Fruit fly (Drosophila melanogaster): ENCODE data around the gene CG31200.

CG31200 gene

DNA sequence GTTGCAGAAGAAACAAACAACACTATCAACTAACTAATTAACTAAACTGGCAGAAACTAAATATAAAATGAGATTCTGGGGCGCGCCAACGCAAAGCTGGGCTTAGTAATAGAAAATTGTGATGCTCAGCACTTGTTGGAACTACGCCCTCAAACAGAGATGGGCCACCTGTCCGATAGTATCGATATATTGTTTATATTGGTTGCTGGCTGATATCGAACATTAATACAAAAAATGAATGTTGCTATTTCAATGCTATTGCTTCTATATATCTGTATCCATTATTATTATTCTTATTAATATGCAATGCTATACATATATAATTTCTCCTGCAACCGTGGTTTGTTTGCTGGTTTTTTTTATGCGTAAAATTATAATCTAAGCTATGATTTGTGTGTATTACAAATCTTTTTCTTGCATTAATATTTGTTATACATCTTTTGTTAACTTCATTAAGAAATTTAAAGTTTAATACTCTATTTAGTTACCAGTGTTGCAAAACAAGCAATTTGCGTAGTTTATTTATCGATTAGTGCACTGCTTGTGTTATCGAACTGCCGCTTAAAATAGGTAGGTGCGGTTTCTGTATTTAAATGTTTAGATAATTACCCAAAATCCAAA, 17.1 kb upstream of the CG31200 start, which contains the start of gene CG31195 (continued):
- TF ChIP-seq CG14710 (tag; optimal IDR thresholded peaks at IDR 0.05) (peak; percentile 61), inv (GFP tag; IDR thresholded peaks at IDR 0.05; ENCODE audit: partially characterized antibody) (peak; percentile 64), CG4328 (GFP tag; optimal IDR thresholded peaks at IDR 0.05) (no peak), Hr51 (GFP tag; optimal IDR thresholded peaks at IDR 0.05) (no peak), zfh2 (GFP tag; optimal IDR thresholded peaks at IDR 0.05) (no peak), MESR4 (GFP tag; optimal IDR thresholded peaks at IDR 0.05) (peak; percentile 86), CG6683 (GFP tag; optimal IDR thresholded peaks at IDR 0.05) (no peak), Jarid2 (GFP tag; optimal IDR thresholded peaks at IDR 0.05) (no peak), CG8924 (tag; optimal IDR thresholded peaks at IDR 0.05) (peak; percentile 47), Myb (GFP tag; optimal IDR thresholded peaks at IDR 0.05) (peak; percentile 45), bigmax (GFP tag; optimal IDR thresholded peaks at IDR 0.05) (no peak), Atf6 (GFP tag; IDR thresholded peaks at IDR 0.05) (no peak), Dbx (GFP tag; IDR thresholded peaks at IDR 0.05) (0 out of 3 replicates have a peak, but pooled peaks have one; percentile 26), Hr39 (optimal IDR thresholded peaks at IDR 0.05) (no peak), sisA (GFP tag; IDR thresholded peaks at IDR 0.05) (no peak), CG2199 (GFP tag; IDR thresholded peaks at IDR 0.05) (no peak), ken (GFP tag; IDR thresholded peaks at IDR 0.05) (no peak), Oli (tag; optimal IDR thresholded peaks at IDR 0.05) (no peak), CG16863 (GFP tag; optimal IDR thresholded peaks at IDR 0.05) (no peak), MTF-1 (GFP tag; optimal IDR thresholded peaks at IDR 0.05; ENCODE audit: borderline replicate concordance) (no peak), CG12769 (tag; optimal IDR thresholded peaks at IDR 0.05) (no peak), Gsc (GFP tag; IDR thresholded peaks at IDR 0.05) (no peak), lab (GFP tag; optimal IDR thresholded peaks at IDR 0.05) (no peak), sim (GFP tag; IDR thresholded peaks at IDR 0.05) (no peak), H2.0 (GFP tag; IDR thresholded peaks at IDR 0.05) (no peak), CG8388 (GFP tag; optimal IDR thresholded peaks at IDR 0.05) (no peak), phol (tag; optimal IDR thresholded peaks at IDR 0.05) (peak; percentile 36), lmd (GFP tag; IDR thresholded peaks at IDR 0.05) (no peak), Fer2 (tag; optimal IDR thresholded peaks at IDR 0.05) (no peak), ems (GFP tag; optimal IDR thresholded peaks at IDR 0.05) (no peak), Chrac-16 (GFP tag; optimal IDR thresholded peaks at IDR 0.05) (no peak), Optix (GFP tag; IDR thresholded peaks at IDR 0.05) (no peak), CG16815 (GFP tag; optimal IDR thresholded peaks at IDR 0.05) (no peak), CG9609 (GFP tag; optimal IDR thresholded peaks at IDR 0.05) (no peak), al (GFP tag; IDR thresholded peaks at IDR 0.05) (no peak), CG13296 (GFP tag; optimal IDR thresholded peaks at IDR 0.05) (no peak), CG1024 (GFP tag; IDR thresholded peaks at IDR 0.05) (no peak), CG34422 (GFP tag; IDR thresholded peaks at IDR 0.05) (0 out of 3 replicates have a peak, but pooled peaks have one; percentile 18), CG4360 (GFP tag; IDR thresholded peaks at IDR 0.05) (no peak), CG12299 (tag; optimal IDR thresholded peaks at IDR 0.05) (no peak), CG8944 (GFP tag; optimal IDR thresholded peaks at IDR 0.05) (no peak), Dip3 (GFP tag; optimal IDR thresholded peaks at IDR 0.05) (no peak), vvl (GFP tag; IDR thresholded peaks at IDR 0.05) (no peak), H15 (GFP tag; IDR thresholded peaks at IDR 0.05) (no peak), Ravus (GFP tag; IDR thresholded peaks at IDR 0.05) (no peak), HHEX (GFP tag; optimal IDR thresholded peaks at IDR 0.05) (no peak), ara (GFP tag; IDR thresholded peaks at IDR 0.05) (no peak), tio (GFP tag; optimal IDR thresholded peaks at IDR 0.05) (no peak), CG12071 (GFP tag; optimal IDR thresholded peaks at IDR 0.05) (no peak), Adf1 (GFP tag; IDR thresholded peaks at IDR 0.05) (no peak), zf30C (GFP tag; optimal IDR thresholded peaks at IDR 0.05) (no peak), seq (GFP tag; IDR thresholded peaks at IDR 0.05) (no peak)
